Fruit fly (Drosophila melanogaster) whole organism: ENCODE data around the gene zfh2.

ENCODE experiments used
- Dll ChIP-seq: fragments of >200 bp; optimal IDR thresholded peaks from 2 replicates; lab custom pipeline; 2017
- EcR ChIP-seq, 2 experiments: fragments of >200 bp; optimal IDR thresholded peaks; 2 replicates each; lab custom pipeline; 2017; ENCODE audit warnings: missing biosample characterization in 2 of 2, missing genetic modification characterization in 2 of 2, missing genetic modification reagents in 2 of 2
- pan ChIP-seq: fragments of >200 bp; optimal IDR thresholded peaks from 2 replicates; lab custom pipeline; 2017
- psq ChIP-seq: fragments of >200 bp; optimal IDR thresholded peaks from 2 replicates; lab custom pipeline; 2017
- usp ChIP-seq: fragments of >200 bp; optimal IDR thresholded peaks from 2 replicates; lab custom pipeline; 2017; ENCODE audit warnings: missing biosample characterization, missing genetic modification characterization, mixed read lengths

- no peak for TF ChIP-seq psq (lab: Kevin White, UChicago)
- no peak for TF ChIP-seq Dll (lab: Kevin White, UChicago)
- TF ChIP-seq pan (lab: Kevin White, UChicago): no peak
- no peak for TF ChIP-seq usp (GFP tag; lab: Kevin White, UChicago)
- no peak for TF ChIP-seq EcR (GFP tag; optimal IDR thresholded peaks at IDR 0.05; lab: Kevin White, UChicago)
Measured at dm6 chr4:508405-508955, 6.9 kb downstream of the zfh2 start.
